Worm (Caenorhabditis elegans): ENCODE data around the gene srg-42.

Gene srg-42

ce11 chrV:11157947-11158346 lies at the start of gene srg-42:
srg-42 (minus strand) TSS chrV:11158047.
- TF ChIP-seq dao-5 (tag; optimal IDR thresholded peaks at IDR 0.05) (no peak), him-1 (tag; optimal IDR thresholded peaks at IDR 0.05) (no peak), W03F9.2 (tag; optimal IDR thresholded peaks at IDR 0.05) (no peak)

DNA sequence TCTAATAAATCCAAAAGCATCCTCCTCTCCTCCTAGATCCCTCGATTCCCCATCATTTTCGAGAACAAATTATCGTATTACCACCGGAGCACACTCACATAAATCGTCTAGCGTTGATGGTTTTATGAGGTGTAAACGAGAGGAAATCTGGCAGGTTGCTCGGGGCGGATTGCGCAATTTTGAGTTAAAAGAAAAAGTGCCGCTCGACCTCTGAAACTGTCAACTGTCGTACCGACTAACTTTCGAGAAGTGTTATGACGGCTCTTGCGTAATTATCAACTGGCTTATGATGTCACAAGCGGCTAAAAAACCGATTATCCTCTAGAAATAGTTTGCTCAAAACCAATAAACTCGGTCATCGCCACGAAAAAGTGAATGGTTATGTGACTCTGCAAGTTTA lies 48.6 kb upstream of the srg-42 start:
- TF ChIP-seq him-1 (tag; optimal IDR thresholded peaks at IDR 0.05) = no peak
- TF ChIP-seq W03F9.2 (tag; optimal IDR thresholded peaks at IDR 0.05) = no peak
- TF ChIP-seq dao-5 (tag; optimal IDR thresholded peaks at IDR 0.05) = no peak

DNA sequence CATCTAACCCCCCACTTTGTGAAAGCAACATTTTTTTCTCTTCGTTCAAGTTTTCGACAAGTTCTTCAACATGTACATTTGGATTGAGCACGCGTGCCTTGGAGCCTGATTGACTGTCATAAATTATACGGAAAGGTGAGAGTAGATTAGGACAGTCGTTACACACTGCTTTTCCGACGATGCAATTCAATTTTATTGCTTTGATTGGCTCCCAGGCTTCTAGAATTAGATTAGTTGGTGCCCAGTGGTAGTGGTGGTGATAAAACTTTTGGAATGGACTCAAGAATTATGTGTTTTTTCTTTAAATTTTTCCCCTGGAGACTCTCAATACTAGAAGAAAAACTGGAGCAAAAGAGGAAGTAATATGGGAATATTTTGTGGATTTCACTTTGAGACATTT lies 46.6 kb upstream of the srg-42 start:
- TF ChIP-seq W03F9.2 (tag; optimal IDR thresholded peaks at IDR 0.05) (no peak), dao-5 (tag; optimal IDR thresholded peaks at IDR 0.05) (no peak), him-1 (tag; optimal IDR thresholded peaks at IDR 0.05) (no peak)

- TF ChIP-seq W03F9.2 (tag; optimal IDR thresholded peaks at IDR 0.05) (no peak), dao-5 (tag; optimal IDR thresholded peaks at IDR 0.05) (no peak), him-1 (tag; optimal IDR thresholded peaks at IDR 0.05) (no peak)
Observed at ce11 chrV:11201826-11202565, 44.1 kb upstream of the srg-42 start, which contains the start of gene K10D6.4. K10D6.4 (plus strand) TSS chrV:11201925.

ce11 chrV:11200316-11200715 lies 42.5 kb upstream of the srg-42 start, which contains the start of gene K10D6.3:
K10D6.3 (plus strand) TSS chrV:11200616.
- TF ChIP-seq dao-5 (tag; optimal IDR thresholded peaks at IDR 0.05) = no peak
- no peak for TF ChIP-seq W03F9.2 (tag; optimal IDR thresholded peaks at IDR 0.05)
- no peak for TF ChIP-seq him-1 (tag; optimal IDR thresholded peaks at IDR 0.05)

ce11 chrV:11199497-11199896 lies 41.6 kb upstream of the srg-42 start:
- TF ChIP-seq dao-5 (tag; optimal IDR thresholded peaks at IDR 0.05) = no peak
- no peak for TF ChIP-seq him-1 (tag; optimal IDR thresholded peaks at IDR 0.05)
- no peak for TF ChIP-seq W03F9.2 (tag; optimal IDR thresholded peaks at IDR 0.05)

DNA sequence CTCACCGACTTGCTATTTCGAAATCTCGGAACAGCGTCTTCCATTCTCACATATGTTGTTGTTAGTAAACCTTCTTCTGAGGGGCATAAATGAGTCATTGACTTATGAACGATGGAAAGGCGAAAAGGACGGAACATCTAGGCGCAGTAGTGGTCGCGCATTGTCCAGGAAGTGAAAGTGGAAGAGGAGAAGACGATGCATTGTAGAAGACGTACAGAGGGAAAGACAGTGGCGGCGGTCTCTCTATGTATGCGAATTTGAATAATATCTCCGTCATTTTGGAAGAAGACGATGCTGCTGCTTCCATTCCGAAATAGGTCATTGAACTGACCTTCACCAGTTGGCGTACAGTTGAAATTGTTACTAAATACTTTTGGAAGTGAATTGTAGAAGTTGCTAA lies 40.2 kb upstream of the srg-42 start:
- TF ChIP-seq dao-5 (tag; optimal IDR thresholded peaks at IDR 0.05) (no peak), him-1 (tag; optimal IDR thresholded peaks at IDR 0.05) (no peak), W03F9.2 (tag; optimal IDR thresholded peaks at IDR 0.05) (no peak)

ce11 chrV:11196631-11197258 lies 38.9 kb upstream of the srg-42 start:
- no peak for TF ChIP-seq dao-5 (tag; optimal IDR thresholded peaks at IDR 0.05)
- TF ChIP-seq W03F9.2 (tag; optimal IDR thresholded peaks at IDR 0.05) = no peak
- TF ChIP-seq him-1 (tag; optimal IDR thresholded peaks at IDR 0.05) = no peak

- TF ChIP-seq dao-5 (tag; optimal IDR thresholded peaks at IDR 0.05) = no peak
- no peak for TF ChIP-seq him-1 (tag; optimal IDR thresholded peaks at IDR 0.05)
- no peak for TF ChIP-seq W03F9.2 (tag; optimal IDR thresholded peaks at IDR 0.05)
Observed at ce11 chrV:11196109-11196508, 38.3 kb upstream of the srg-42 start, which contains the start of gene clc-6. clc-6 (minus strand) TSS chrV:11196209.

ce11 chrV:11190983-11191382 lies 33.1 kb upstream of the srg-42 start, which contains the start of gene lgc-49:
lgc-49 (plus strand) TSS chrV:11191283.
- TF ChIP-seq W03F9.2 (tag; optimal IDR thresholded peaks at IDR 0.05) (no peak), dao-5 (tag; optimal IDR thresholded peaks at IDR 0.05) (no peak), him-1 (tag; optimal IDR thresholded peaks at IDR 0.05) (no peak)

ce11 chrV:11182925-11183324 lies 25.1 kb upstream of the srg-42 start, which contains the start of gene cnc-10:
cnc-10 (plus strand) TSS chrV:11183225.
- TF ChIP-seq dao-5 (tag; optimal IDR thresholded peaks at IDR 0.05) (no peak), W03F9.2 (tag; optimal IDR thresholded peaks at IDR 0.05) (no peak), him-1 (tag; optimal IDR thresholded peaks at IDR 0.05) (no peak)

ce11 chrV:11180951-11181350 lies 23.1 kb upstream of the srg-42 start:
- no peak for TF ChIP-seq him-1 (tag; optimal IDR thresholded peaks at IDR 0.05)
- no peak for TF ChIP-seq W03F9.2 (tag; optimal IDR thresholded peaks at IDR 0.05)
- no peak for TF ChIP-seq dao-5 (tag; optimal IDR thresholded peaks at IDR 0.05)

DNA sequence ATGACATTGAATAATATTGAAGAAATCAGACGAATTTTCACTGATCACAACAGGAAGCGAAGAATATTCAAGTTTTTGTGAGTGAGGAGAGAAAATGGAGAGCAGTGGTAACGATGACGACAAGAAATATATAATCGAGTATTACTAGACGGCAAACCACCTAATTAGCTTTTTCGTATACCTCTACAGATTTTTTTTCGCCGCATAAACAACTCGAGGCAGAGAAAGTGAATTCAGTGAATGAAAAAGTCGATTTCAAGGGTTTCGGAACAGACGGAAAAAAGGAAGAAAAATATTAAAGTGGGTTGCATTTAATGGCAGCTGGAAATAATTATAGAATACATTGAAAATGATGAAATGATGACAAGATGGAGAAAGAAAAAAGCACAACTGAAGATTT lies 19.7 kb upstream of the srg-42 start, which contains the start of gene gpa-1:
Gene gpa-1 (minus strand): TSS at position 101 of the 400 bp plus-strand sequence.
- TF ChIP-seq dao-5 (tag; optimal IDR thresholded peaks at IDR 0.05) (no peak), W03F9.2 (tag; optimal IDR thresholded peaks at IDR 0.05) (no peak), him-1 (tag; optimal IDR thresholded peaks at IDR 0.05) (no peak)

DNA sequence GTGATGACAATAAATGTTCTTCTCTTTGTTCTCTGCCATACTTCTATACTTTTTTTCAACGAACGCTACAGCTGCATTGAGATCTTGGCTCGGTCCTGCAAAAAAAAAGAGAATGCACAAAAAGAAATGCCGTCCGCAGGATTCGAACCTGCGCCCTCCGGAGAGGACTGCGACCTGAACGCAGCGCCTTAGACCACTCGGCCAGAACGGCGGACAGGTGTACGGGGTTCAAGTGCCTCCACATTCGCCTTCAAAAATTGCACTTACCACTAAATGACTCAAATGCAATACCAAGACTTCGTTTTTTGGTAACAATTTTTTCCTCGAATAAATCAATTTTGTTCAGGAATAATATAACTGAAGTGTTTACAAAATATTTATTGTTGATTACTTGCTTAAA lies 16.8 kb upstream of the srg-42 start:
- TF ChIP-seq dao-5 (tag; optimal IDR thresholded peaks at IDR 0.05) (no peak), him-1 (tag; optimal IDR thresholded peaks at IDR 0.05) (no peak), W03F9.2 (tag; optimal IDR thresholded peaks at IDR 0.05) (no peak)

All from whole organism, L4/young adult.